Worm (Caenorhabditis elegans): ENCODE data around the gene srj-55.

ce11 chrV:2899867-2900266, 42.1 kb upstream of the srj-55 start, which contains the start of gene str-46:
- TF ChIP-seq nhr-28 (tag; optimal IDR thresholded peaks at IDR 0.05) (no peak), flh-1 (GFP tag; optimal IDR thresholded peaks at IDR 0.05) (no peak), pha-4 (tag; optimal IDR thresholded peaks at IDR 0.05) (no peak), snpc-4 (tag; optimal IDR thresholded peaks at IDR 0.05) (no peak), ztf-11 (tag; optimal IDR thresholded peaks at IDR 0.05) (no peak), cnd-1 (tag; optimal IDR thresholded peaks at IDR 0.05) (no peak), unc-39 (tag; optimal IDR thresholded peaks at IDR 0.05) (no peak), elt-3 (tag; optimal IDR thresholded peaks at IDR 0.05) (no peak), mab-5 (tag; optimal IDR thresholded peaks at IDR 0.05) (no peak), unc-62 (GFP tag; optimal IDR thresholded peaks at IDR 0.05) (no peak)
